Worm (Caenorhabditis elegans): Measurements from ENCODE around the gene T19H12.12.

The T19H12.12 gene

DNA sequence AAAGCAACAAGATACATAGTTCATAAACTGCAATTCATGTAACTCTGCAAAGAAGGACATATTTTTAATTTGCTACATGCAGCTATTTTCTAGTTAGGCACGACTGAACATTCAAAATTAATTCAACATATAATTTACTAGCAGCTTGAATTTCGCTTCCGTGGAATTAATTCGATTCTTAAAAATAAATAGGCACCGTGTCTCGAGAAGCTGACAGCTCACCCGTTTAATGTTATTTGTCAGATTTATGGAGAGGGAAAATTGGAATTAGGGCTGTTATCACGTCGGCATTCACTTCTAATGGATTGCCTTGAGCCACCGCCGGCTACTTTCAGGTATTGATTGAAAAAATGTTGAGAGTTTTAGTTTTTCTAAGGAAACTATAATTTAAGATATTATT lies 41.8 kb downstream of the T19H12.12 start, which contains the start of gene srh-21:
TSS of gene srh-21 (plus strand) at position 301 of the 400 bp plus-strand sequence.
- TF ChIP-seq blmp-1 (tag; optimal IDR thresholded peaks at IDR 0.05) (no peak), flh-1 (GFP tag; optimal IDR thresholded peaks at IDR 0.05) (no peak), mls-2 (tag; optimal IDR thresholded peaks at IDR 0.05) (no peak), nhr-76 (tag; optimal IDR thresholded peaks at IDR 0.05) (no peak), ztf-11 (tag; optimal IDR thresholded peaks at IDR 0.05) (no peak), zip-8 (tag; optimal IDR thresholded peaks at IDR 0.05) (no peak), ceh-39 (tag; optimal IDR thresholded peaks at IDR 0.05) (no peak), nhr-237 (tag; optimal IDR thresholded peaks at IDR 0.05) (no peak), ces-1 (GFP tag; optimal IDR thresholded peaks at IDR 0.05) (no peak), lin-32 (GFP tag; optimal IDR thresholded peaks at IDR 0.05) (no peak), tbx-8 (GFP tag; optimal IDR thresholded peaks at IDR 0.05) (no peak), lin-13 (tag; optimal IDR thresholded peaks at IDR 0.05) (no peak), cnd-1 (tag; optimal IDR thresholded peaks at IDR 0.05) (no peak), sem-2 (GFP tag; optimal IDR thresholded peaks at IDR 0.05) (no peak), ham-2 (GFP tag; optimal IDR thresholded peaks at IDR 0.05) (no peak), mep-1 (tag; optimal IDR thresholded peaks at IDR 0.05) (no peak)

- TF ChIP-seq ztf-11 (tag; optimal IDR thresholded peaks at IDR 0.05) (no peak), blmp-1 (tag; optimal IDR thresholded peaks at IDR 0.05) (no peak), ham-2 (GFP tag; optimal IDR thresholded peaks at IDR 0.05) (no peak), nhr-28 (tag; optimal IDR thresholded peaks at IDR 0.05) (no peak)
Measured at ce11 chrV:4929842-4930241, 45.3 kb downstream of the T19H12.12 start, which contains the start of gene str-205. Gene str-205 (minus strand): TSS chrV:4929942.

DNA sequence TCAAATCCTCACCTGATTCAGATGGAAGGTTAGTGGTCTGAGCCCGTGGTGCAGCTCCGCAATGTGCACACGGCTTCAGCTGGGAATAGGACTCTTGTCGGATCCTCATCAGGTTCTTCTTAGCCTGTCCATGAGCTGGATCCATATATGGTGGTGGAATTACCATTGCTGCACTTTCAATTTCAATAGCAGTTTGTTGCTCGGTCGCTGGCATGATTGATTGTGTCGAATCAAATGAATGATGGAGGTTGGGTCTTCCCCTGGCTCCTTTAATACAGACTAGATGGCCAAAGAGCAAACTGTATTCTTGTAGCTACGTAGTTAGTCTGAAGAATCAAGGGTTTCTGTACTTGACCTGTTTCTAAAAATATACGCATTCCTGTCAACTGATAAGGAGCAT lies 48.2 kb downstream of the T19H12.12 start, which contains the start of gene C02E7.10:
TSS of gene C02E7.10 (minus strand) at position 232 of the 400 bp plus-strand sequence.
- no peak for TF ChIP-seq ceh-39 (tag; optimal IDR thresholded peaks at IDR 0.05)
- TF ChIP-seq unc-120 (tag; optimal IDR thresholded peaks at IDR 0.05; ENCODE audit: poor library complexity, severe bottlenecking): no peak
- TF ChIP-seq snpc-4 (tag; optimal IDR thresholded peaks at IDR 0.05): no peak
- TF ChIP-seq nhr-12 (tag; optimal IDR thresholded peaks at IDR 0.05): no peak
- no peak for TF ChIP-seq elt-3 (tag; optimal IDR thresholded peaks at IDR 0.05)
- no peak for TF ChIP-seq mls-2 (tag; optimal IDR thresholded peaks at IDR 0.05)
- TF ChIP-seq unc-62 (GFP tag; optimal IDR thresholded peaks at IDR 0.05): no peak
- no peak for TF ChIP-seq drap-1 (GFP tag; optimal IDR thresholded peaks at IDR 0.05)
- TF ChIP-seq sem-2 (GFP tag; optimal IDR thresholded peaks at IDR 0.05): no peak
- no peak for TF ChIP-seq nhr-237 (tag; optimal IDR thresholded peaks at IDR 0.05)
- no peak for TF ChIP-seq nhr-76 (tag; optimal IDR thresholded peaks at IDR 0.05)
- no peak for TF ChIP-seq cnd-1 (tag; optimal IDR thresholded peaks at IDR 0.05)
- no peak for TF ChIP-seq zip-8 (tag; optimal IDR thresholded peaks at IDR 0.05)
- no peak for TF ChIP-seq lin-13 (tag; optimal IDR thresholded peaks at IDR 0.05)
- TF ChIP-seq unc-39 (tag; optimal IDR thresholded peaks at IDR 0.05): no peak
- no peak for TF ChIP-seq ztf-11 (tag; optimal IDR thresholded peaks at IDR 0.05)
- TF ChIP-seq ceh-43 (GFP tag; optimal IDR thresholded peaks at IDR 0.05): no peak
- no peak for TF ChIP-seq ham-2 (GFP tag; optimal IDR thresholded peaks at IDR 0.05)

DNA sequence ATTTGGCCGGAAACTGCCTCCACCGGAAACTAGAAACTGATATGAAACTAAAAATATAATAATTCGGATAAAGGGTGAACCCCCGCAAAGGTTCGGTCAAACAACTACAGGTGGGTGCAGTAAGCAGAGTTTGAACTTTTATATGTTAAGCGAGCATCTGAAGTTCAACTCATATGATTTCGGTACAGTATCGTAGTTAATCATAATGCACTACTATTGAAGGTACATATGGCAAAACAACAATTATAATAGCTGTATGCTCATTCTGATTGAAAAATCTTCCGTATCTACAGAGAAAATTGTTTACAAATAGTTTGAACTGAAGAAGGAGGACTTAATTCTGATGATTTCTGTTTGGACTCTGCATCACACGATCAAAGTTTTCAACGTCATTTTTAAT lies 48.7 kb downstream of the T19H12.12 start:
- TF ChIP-seq nhr-12 (tag; optimal IDR thresholded peaks at IDR 0.05): no peak
- no peak for TF ChIP-seq ceh-39 (tag; optimal IDR thresholded peaks at IDR 0.05)
- TF ChIP-seq cnd-1 (tag; optimal IDR thresholded peaks at IDR 0.05): no peak
- TF ChIP-seq M03D4.4 (tag; optimal IDR thresholded peaks at IDR 0.05): no peak
- no peak for TF ChIP-seq lin-13 (tag; optimal IDR thresholded peaks at IDR 0.05)
- TF ChIP-seq unc-62 (GFP tag; optimal IDR thresholded peaks at IDR 0.05): no peak
- no peak for TF ChIP-seq nhr-76 (tag; optimal IDR thresholded peaks at IDR 0.05)
- no peak for TF ChIP-seq tbx-8 (GFP tag; optimal IDR thresholded peaks at IDR 0.05)

DNA sequence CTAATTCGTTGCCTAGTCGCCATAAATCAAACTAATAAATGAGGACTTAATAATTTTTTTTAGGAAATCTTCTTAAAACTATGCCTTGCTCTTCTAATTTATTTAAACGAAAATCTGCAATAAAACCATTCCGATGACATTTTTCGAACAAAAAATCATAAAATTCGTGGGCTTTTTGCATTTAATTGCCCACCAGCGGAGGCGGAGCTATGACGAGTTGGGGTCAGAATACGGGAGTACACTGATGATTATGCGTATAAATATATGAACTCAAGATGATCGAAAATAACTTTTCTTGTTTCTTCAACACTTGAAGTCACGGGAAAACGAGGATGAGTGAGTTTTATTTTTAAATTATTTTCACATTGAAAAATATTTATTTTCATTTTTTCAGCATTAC lies 49.8 kb downstream of the T19H12.12 start, which contains the start of gene catp-2:
TSS of gene catp-2 (plus strand) at position 301 of the 400 bp plus-strand sequence.
- no peak for TF ChIP-seq mep-1 (tag; optimal IDR thresholded peaks at IDR 0.05)
- no peak for TF ChIP-seq ham-2 (GFP tag; optimal IDR thresholded peaks at IDR 0.05)
- TF ChIP-seq flh-1 (GFP tag; optimal IDR thresholded peaks at IDR 0.05): no peak
- TF ChIP-seq lsy-2 (tag; optimal IDR thresholded peaks at IDR 0.05): no peak
- no peak for TF ChIP-seq blmp-1 (tag; optimal IDR thresholded peaks at IDR 0.05)
- no peak for TF ChIP-seq nhr-2 (tag; optimal IDR thresholded peaks at IDR 0.05)
- TF ChIP-seq lin-13 (tag; optimal IDR thresholded peaks at IDR 0.05): no peak
- no peak for TF ChIP-seq nhr-237 (tag; optimal IDR thresholded peaks at IDR 0.05)
- no peak for TF ChIP-seq sptf-1 (tag; optimal IDR thresholded peaks at IDR 0.05)
- no peak for TF ChIP-seq lin-32 (GFP tag; optimal IDR thresholded peaks at IDR 0.05)
- no peak for TF ChIP-seq ceh-43 (GFP tag; optimal IDR thresholded peaks at IDR 0.05)

Data from whole organism, mixed stage, embryonic.